Worm (Caenorhabditis elegans): ENCODE data around the gene Y54G2A.10.

Gene Y54G2A.10

DNA sequence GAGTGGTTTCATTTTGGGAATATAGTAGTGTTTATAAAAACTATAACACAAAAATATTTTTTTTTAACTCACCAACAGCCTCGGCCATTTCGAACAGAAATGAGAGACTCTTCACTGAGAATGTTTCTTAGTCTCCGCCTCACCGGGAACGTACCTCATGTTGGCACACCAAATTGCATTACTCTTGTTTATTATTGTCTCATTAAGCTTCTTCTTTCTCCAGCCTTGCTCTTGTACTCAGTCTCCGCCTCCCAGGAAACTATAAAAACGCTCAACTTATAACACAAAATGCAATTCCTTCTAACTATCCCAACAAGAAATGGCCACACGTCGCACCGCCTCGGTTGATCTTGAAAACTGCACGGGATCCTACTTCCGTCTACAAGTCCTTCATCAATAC lies 33.1 kb downstream of the Y54G2A.10 start, which contains the start of the genes Y54G2A.48 and pudl-1:
Gene Y54G2A.48 (minus strand): TSS at position 101 of the 400 bp plus-strand sequence.
Gene pudl-1 (plus strand): TSS at position 320 of the 400 bp plus-strand sequence.
- TF ChIP-seq mab-9 (GFP tag; IDR thresholded peaks at IDR 0.05): no peak
- no peak for TF ChIP-seq unc-30 (tag; optimal IDR thresholded peaks at IDR 0.05)
- no peak for TF ChIP-seq sox-4 (tag; optimal IDR thresholded peaks at IDR 0.05)
- no peak for TF ChIP-seq hlh-4 (tag; optimal IDR thresholded peaks at IDR 0.05)
- TF ChIP-seq fkh-8 (tag; optimal IDR thresholded peaks at IDR 0.05): no peak
- no peak for TF ChIP-seq tlp-1 (tag; optimal IDR thresholded peaks at IDR 0.05)
- no peak for TF ChIP-seq lin-13 (GFP tag; optimal IDR thresholded peaks at IDR 0.05)
- TF ChIP-seq efl-3 (GFP tag; optimal IDR thresholded peaks at IDR 0.05): no peak
- no peak for TF ChIP-seq snu-23 (GFP tag; optimal IDR thresholded peaks at IDR 0.05)
- TF ChIP-seq C34B4.2 (tag; optimal IDR thresholded peaks at IDR 0.05): no peak
- TF ChIP-seq nhr-84 (tag; optimal IDR thresholded peaks at IDR 0.05): no peak
- no peak for TF ChIP-seq unc-130 (tag; optimal IDR thresholded peaks at IDR 0.05)
- no peak for TF ChIP-seq nhr-47 (tag; optimal IDR thresholded peaks at IDR 0.05)
- TF ChIP-seq lir-3 (tag; optimal IDR thresholded peaks at IDR 0.05; ENCODE audit: poor library complexity): no peak
- TF ChIP-seq irx-1 (tag; optimal IDR thresholded peaks at IDR 0.05): no peak
- no peak for TF ChIP-seq nhr-11 (tag; optimal IDR thresholded peaks at IDR 0.05)

DNA sequence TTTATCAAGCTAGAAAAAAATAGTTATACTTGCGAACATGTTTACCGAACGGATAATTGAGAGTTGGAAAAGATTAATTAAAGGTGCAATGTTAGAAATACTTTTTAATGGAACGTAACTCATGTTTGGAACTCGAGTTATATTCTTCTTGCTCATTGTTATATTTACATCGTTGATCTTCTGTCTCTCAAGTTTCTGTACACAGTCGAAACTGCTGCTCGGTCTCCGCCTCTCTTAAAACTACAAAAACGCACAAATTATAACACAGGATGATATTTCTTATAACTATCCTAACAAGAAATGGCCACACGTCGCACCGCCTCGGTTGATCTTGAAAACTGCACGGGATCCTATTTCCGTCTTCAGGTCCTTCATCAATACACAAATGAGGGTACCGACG lies 35.0 kb downstream of the Y54G2A.10 start, which contains the start of gene pudl-2:
Gene pudl-2 (plus strand): TSS at position 301 of the 400 bp plus-strand sequence.
- no peak for TF ChIP-seq nhr-90 (tag; optimal IDR thresholded peaks at IDR 0.05; ENCODE audit: poor library complexity)

DNA sequence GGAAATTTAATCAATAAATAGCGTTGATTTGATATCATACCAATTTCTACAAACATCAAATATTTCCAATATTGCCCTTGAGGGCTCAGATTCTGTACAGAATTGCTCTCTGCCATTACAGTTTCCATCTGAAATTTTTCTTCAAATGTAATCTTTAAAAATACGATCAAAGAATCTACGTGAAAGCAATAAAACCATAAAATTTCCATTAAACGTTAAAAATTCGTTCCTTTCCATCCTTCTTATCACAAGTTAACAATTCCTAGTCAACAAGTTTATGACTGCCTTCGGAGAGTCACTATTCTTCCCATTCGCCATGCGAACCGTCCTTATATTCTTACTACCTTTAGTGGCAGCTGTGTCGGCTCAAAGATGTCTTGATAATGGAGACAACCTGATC lies 35.9 kb downstream of the Y54G2A.10 start, which contains the start of gene clec-82:
Gene clec-82 (plus strand): TSS at position 301 of the 400 bp plus-strand sequence.
- no peak for TF ChIP-seq lin-15B (tag; optimal IDR thresholded peaks at IDR 0.05)
- no peak for TF ChIP-seq dpl-1 (GFP tag; optimal IDR thresholded peaks at IDR 0.05)

DNA sequence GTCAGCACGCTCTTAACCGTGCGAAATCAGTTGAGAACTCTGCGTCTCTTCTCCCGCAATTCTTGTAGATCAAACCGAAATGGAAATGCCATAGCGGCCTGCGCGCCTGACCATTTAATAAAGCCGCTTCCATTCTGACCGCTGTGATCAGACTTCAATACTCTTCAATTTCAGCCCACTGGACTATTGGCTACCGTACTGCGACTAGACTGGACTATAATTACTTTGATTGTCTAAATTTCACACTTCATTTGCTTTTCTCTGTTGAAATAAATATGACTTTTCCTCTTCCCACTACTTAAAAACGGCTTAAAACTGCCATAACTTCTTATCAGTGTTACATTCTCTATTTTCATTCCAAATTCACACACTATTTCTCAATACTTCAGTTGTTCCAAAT lies 38.8 kb downstream of the Y54G2A.10 start, which contains the start of gene Y54G2A.7:
Gene Y54G2A.7 (plus strand): TSS at position 301 of the 400 bp plus-strand sequence.
- TF ChIP-seq F16B12.6 (tag; optimal IDR thresholded peaks at IDR 0.05) (no peak), mab-9 (GFP tag; IDR thresholded peaks at IDR 0.05) (no peak), ceh-88 (GFP tag; IDR thresholded peaks at IDR 0.05) (no peak), nhr-28 (tag; optimal IDR thresholded peaks at IDR 0.05) (no peak), lin-35 (GFP tag; optimal IDR thresholded peaks at IDR 0.05) (no peak), efl-1 (optimal IDR thresholded peaks at IDR 0.05) (no peak), efl-1 (GFP tag; optimal IDR thresholded peaks at IDR 0.05 in 1 of 2) (no peak), pqm-1 (tag; optimal IDR thresholded peaks at IDR 0.05) (no peak), unc-98 (GFP tag; IDR thresholded peaks at IDR 0.05) (no peak), hpl-2 (GFP tag; optimal IDR thresholded peaks at IDR 0.05) (no peak), irx-1 (tag; optimal IDR thresholded peaks at IDR 0.05) (no peak)

DNA sequence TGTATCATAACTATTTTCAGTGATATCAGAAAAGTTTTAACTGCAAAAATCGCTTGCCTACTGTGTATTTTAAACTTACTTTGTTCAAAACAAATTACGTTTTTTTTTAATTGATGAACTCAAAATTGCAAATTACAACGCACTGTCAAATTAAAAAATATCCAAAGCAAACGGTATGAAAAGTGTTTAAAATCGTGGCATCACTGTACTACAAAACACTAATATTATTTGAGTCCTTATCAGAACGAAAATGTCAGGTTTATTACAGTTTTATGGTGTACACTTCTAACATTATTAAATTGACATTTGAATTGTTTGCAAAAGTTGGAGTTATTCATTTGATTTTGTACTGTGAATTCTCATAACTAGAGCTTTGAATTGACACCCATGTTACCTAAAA lies 41.8 kb downstream of the Y54G2A.10 start, which contains the start of gene clec-83:
Gene clec-83 (minus strand): TSS at position 213 of the 400 bp plus-strand sequence.
- TF ChIP-seq fkh-8 (tag; optimal IDR thresholded peaks at IDR 0.05) (no peak), efl-1 (optimal IDR thresholded peaks at IDR 0.05) (no peak), efl-1 (GFP tag; optimal IDR thresholded peaks at IDR 0.05 in 1 of 2) (peak in 1 of 2 experiments; percentile 8), pqm-1 (tag; optimal IDR thresholded peaks at IDR 0.05) (no peak), vab-15 (tag; optimal IDR thresholded peaks at IDR 0.05) (no peak)

DNA sequence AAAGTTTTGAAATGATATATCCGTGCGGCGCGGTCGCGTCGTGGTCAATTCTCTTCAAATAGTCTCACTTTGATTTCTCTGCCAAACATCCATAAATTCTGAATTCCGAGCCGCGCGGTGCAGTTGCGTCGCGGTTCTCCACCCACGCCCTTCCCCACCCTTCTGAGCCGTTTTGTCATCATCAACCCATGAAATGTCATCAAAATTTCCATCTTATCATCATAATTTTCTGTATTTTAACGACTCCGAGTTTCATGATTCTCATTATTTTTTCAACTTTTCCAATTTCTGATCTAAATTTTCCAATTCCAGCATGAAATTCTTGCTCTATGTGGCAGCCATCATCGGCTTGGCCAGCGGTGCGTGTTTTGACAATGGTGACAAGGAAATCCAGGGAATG lies 42.7 kb downstream of the Y54G2A.10 start, which contains the start of gene clec-84:
Gene clec-84 (plus strand): TSS at position 301 of the 400 bp plus-strand sequence.
- TF ChIP-seq lin-39 (tag; optimal IDR thresholded peaks at IDR 0.05) (no peak), ama-1 (optimal IDR thresholded peaks at IDR 0.05) (no peak), pag-3 (tag; optimal IDR thresholded peaks at IDR 0.05; ENCODE audit: borderline replicate concordance, insufficient read depth) (no peak), fkh-10 (GFP tag; optimal IDR thresholded peaks at IDR 0.05) (no peak), isw-1 (GFP tag; IDR thresholded peaks at IDR 0.05) (no peak), irx-1 (tag; optimal IDR thresholded peaks at IDR 0.05) (no peak), egl-13 (tag; optimal IDR thresholded peaks at IDR 0.05) (no peak)
